Worm (Caenorhabditis elegans) whole organism, midembryonic: ENCODE data around the gene pals-19.

Source experiments
- cog-1 ChIP-seq: sonication (generic microtip); optimal IDR thresholded peaks from 2 replicates; lab custom pipeline; 2016; ENCODE audit warnings: missing genetic modification characterization, missing compliant biosample characterization
- klf-2 ChIP-seq: fragments of 200-800 bp; sonication (Bioruptor generic); conservative IDR thresholded peaks from 2 replicates; pipeline ENCODE4 v1.3.6; 2022; ENCODE audit warnings: missing genetic modification reagents, missing genetic modification characterization, missing compliant biosample characterization
- ztf-29 ChIP-seq: fragments of 200-800 bp; sonication (Bioruptor generic); IDR thresholded peaks from 2 replicates; pipeline ENCODE4 v1.3.6; 2022; ENCODE audit warnings: missing genetic modification reagents, missing genetic modification characterization, missing compliant biosample characterization

ce11 chrIII:1354523-1354922, 47.2 kb upstream of the pals-19 start:
- no peak for TF ChIP-seq klf-2 (GFP tag; lab: Robert Waterston, UW)
- no peak for TF ChIP-seq ztf-29 (GFP tag; lab: Robert Waterston, UW)
- no peak for TF ChIP-seq cog-1 (tag; lab: Kevin White, UChicago)
